Fruit fly (Drosophila melanogaster) Kc167 (cell line): ENCODE data around the gene Gycbeta100B.

Experiments used
- Myc ChIP-seq: fragments of >200 bp; optimal IDR thresholded peaks from 2 replicates; lab custom pipeline; 2017; ENCODE audit warnings: missing external identifiers
- Sin3A ChIP-seq: fragments of >200 bp; optimal IDR thresholded peaks from 2 replicates; lab custom pipeline; 2018; ENCODE audit warnings: missing external identifiers
- h ChIP-seq: fragments of >200 bp; optimal IDR thresholded peaks from 3 replicates; lab custom pipeline; 2018; ENCODE audit warnings: missing external identifiers
- insv ChIP-seq: fragments of >200 bp; optimal IDR thresholded peaks from 3 replicates; lab custom pipeline; 2018; ENCODE audit warnings: missing external identifiers
- psq ChIP-seq: fragments of >200 bp; optimal IDR thresholded peaks from 2 replicates; lab custom pipeline; 2017; ENCODE audit warnings: missing external identifiers
- ttk ChIP-seq: sonication (Bioruptor generic); optimal IDR thresholded peaks from 2 replicates; lab custom pipeline; 2017; ENCODE audit warnings: missing external identifiers

Gycbeta100B gene

DNA sequence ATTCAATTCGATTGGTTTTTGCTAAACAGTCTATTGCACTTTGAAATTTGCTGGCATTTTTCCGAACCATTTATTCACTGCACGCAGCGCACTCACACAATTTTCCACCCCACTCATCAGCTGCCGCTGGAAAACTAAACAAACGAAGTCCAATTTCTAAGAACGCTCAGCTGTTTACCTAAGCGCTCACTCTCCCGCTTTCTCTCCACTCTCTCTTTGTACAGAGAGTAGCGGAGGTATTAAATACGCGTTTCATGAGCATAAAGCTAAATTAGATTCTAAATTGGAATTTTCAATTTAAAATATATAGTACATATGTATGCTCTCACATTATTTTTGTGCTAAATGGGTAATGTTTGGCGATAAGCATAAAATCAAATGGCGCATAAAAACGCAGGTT lies 34.8 kb downstream of the Gycbeta100B start, which contains the start of gene stops:
stops (minus strand) TSS at position 139 of the 400 bp plus-strand sequence.
- no peak for TF ChIP-seq ttk (lab: Kevin White, UChicago)
- no peak for TF ChIP-seq psq
- TF ChIP-seq h (lab: Kevin White, UChicago), result no peak
- no peak for TF ChIP-seq Sin3A (lab: Kevin White, UChicago)
- no peak for TF ChIP-seq Myc (lab: Kevin White, UChicago)
- no peak for TF ChIP-seq insv (lab: Kevin White, UChicago)

dm6 chr3R:31181816-31182215 lies 47.6 kb downstream of the Gycbeta100B start:
- TF ChIP-seq insv (lab: Kevin White, UChicago), result no peak
- no peak for TF ChIP-seq Myc (lab: Kevin White, UChicago)
- TF ChIP-seq h (lab: Kevin White, UChicago), result no peak
- no peak for TF ChIP-seq Sin3A (lab: Kevin White, UChicago)

- TF ChIP-seq h (lab: Kevin White, UChicago) (no peak), psq (no peak), Myc (lab: Kevin White, UChicago) (no peak), insv (lab: Kevin White, UChicago) (no peak), Sin3A (lab: Kevin White, UChicago) (no peak), ttk (lab: Kevin White, UChicago) (no peak)
Observed at dm6 chr3R:31193062-31193461, 58.9 kb downstream of the Gycbeta100B start, which contains the start of gene bnk. TSS of gene bnk (plus strand) at chr3R:31193362.

dm6 chr3R:31194627-31195026 lies 60.4 kb downstream of the Gycbeta100B start:
- TF ChIP-seq Myc (lab: Kevin White, UChicago), result no peak
- TF ChIP-seq psq, result no peak
- no peak for TF ChIP-seq ttk (lab: Kevin White, UChicago)
- no peak for TF ChIP-seq Sin3A (lab: Kevin White, UChicago)
- no peak for TF ChIP-seq insv (lab: Kevin White, UChicago)
- TF ChIP-seq h (lab: Kevin White, UChicago), result no peak

DNA sequence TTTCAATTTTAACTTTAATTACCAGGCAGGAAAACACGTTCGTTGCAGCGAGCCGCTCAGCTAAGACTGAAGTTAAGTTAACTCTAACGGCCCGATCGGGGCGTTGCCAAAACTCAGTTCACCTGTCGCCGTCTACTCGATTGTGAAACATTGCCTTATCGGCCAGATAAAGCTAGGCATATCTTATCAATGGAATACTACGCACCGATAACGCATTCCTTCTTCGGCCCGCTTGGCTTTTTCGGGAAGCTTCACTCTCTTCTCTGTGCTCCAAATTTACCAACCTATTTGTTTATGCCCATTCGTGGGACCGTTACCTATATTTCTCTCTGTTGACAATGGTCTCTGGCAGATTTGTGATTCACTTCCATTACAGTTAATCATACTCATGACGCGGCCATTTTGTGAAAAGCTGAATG lies 61.5 kb downstream of the Gycbeta100B start, which contains the start of gene mesh:
mesh (minus strand) TSS at position 68 of the 419 bp plus-strand sequence.
- TF ChIP-seq insv (lab: Kevin White, UChicago) (no peak), psq (no peak), h (lab: Kevin White, UChicago) (no peak), ttk (lab: Kevin White, UChicago) (no peak), Sin3A (lab: Kevin White, UChicago) (no peak), Myc (lab: Kevin White, UChicago) (no peak)

- TF ChIP-seq insv (lab: Kevin White, UChicago) (no peak), Sin3A (lab: Kevin White, UChicago) (no peak)
Observed at dm6 chr3R:31196731-31197130, 62.5 kb downstream of the Gycbeta100B start, which contains the start of gene CG1544. TSS of gene CG1544 (plus strand) at chr3R:31196916.

DNA sequence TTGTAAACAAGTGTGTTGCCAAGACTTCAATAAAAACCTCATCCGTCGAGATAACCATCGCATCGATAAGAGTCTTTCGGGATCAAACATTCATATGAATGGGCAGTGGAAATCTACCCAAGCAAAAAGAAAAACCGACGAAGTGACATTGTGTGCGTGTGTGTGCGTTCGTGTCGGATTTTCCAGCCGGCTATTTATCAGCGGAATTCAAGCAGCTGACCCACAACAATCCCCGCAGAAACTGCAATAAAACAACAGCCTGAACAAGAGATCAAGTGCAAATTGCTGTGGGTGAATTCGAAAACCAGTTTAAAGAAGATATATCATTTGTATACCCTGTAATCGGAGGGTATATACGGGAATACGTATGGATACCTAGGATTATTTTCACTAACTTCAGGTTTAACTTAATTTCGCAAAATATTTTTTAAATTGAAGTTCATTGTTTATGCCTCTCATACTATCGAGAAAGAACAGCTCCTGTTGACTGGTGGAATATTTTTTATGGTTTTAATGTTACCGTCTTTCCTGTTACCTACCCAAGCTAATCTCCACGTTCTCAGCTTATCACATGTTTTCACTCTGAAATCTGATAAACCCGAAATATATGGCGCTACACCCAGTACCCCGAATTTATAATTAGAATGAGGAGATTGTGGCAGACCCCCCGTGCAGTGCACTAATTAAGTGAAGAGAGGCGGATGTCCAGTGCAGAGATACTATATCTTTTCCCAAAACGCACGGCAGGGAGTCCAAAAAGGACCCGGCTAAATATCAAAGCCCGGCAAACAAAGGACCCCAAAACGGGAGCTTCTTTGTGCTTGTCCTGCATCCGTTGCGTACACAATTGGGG lies 63.2 kb downstream of the Gycbeta100B start:
- TF ChIP-seq psq (no peak), h (lab: Kevin White, UChicago) (no peak), Myc (lab: Kevin White, UChicago) (no peak)

DNA sequence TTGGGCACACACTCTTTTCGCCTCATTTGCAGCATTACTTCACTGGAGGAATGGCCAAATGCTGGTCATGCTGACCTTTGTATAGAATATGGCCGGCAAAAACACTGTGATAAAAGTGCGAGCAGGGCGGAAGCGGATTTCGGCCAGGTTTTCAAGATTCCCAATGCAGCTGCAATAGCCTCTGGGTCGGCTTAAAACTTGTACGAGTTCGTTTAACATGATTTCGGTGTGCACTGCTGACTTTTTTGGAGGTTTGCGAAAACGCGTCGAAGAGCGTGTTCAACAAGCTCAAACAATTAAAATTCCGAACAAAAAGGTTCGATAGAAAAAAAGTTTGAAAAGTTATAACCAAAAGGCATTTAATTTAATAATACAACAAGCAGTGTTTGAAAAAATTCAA lies 76.4 kb downstream of the Gycbeta100B start, which contains the start of gene chp:
chp (minus strand) TSS at position 101 of the 400 bp plus-strand sequence.
- TF ChIP-seq Sin3A (lab: Kevin White, UChicago) (no peak), Myc (lab: Kevin White, UChicago) (no peak), h (lab: Kevin White, UChicago) (no peak), insv (lab: Kevin White, UChicago) (no peak), psq (no peak), ttk (lab: Kevin White, UChicago) (no peak)

- TF ChIP-seq Myc (lab: Kevin White, UChicago), result no peak
- no peak for TF ChIP-seq insv (lab: Kevin White, UChicago)
- no peak for TF ChIP-seq Sin3A (lab: Kevin White, UChicago)
- no peak for TF ChIP-seq ttk (lab: Kevin White, UChicago)
- TF ChIP-seq psq, result no peak
- no peak for TF ChIP-seq h (lab: Kevin White, UChicago)
Observed at dm6 chr3R:31213227-31213626, 79.0 kb downstream of the Gycbeta100B start, which contains the start of the genes Zwilch and CG1542. TSS of gene Zwilch (minus strand) at chr3R:31213376. TSS of gene CG1542 (plus strand) at chr3R:31213458.

DNA sequence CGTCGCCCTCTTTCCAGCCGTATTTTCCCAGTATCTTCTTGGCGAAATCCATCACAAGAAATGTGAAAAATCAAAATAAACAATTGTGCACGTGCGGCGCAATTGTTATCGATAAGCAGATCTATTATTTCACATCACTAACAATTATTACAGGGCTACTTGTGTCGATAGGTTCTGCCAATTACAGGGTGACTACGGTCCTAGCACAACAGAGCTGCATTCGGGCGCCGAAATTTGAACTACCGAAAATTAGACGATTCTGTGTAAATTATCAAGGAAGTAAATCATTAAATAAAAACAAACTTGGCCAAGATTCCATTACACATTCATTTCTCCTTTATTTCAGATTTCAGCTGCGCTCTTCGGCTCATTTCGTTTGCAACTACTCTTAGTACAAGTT lies 81.6 kb downstream of the Gycbeta100B start, which contains the start of gene CG15561:
CG15561 (minus strand) TSS at position 113 of the 400 bp plus-strand sequence.
- no peak for TF ChIP-seq psq
- TF ChIP-seq insv (lab: Kevin White, UChicago), result no peak
- TF ChIP-seq h (lab: Kevin White, UChicago), result no peak
- TF ChIP-seq Sin3A (lab: Kevin White, UChicago), result no peak
- no peak for TF ChIP-seq ttk (lab: Kevin White, UChicago)
- TF ChIP-seq Myc (lab: Kevin White, UChicago), result no peak

- TF ChIP-seq ttk (lab: Kevin White, UChicago), result no peak
- no peak for TF ChIP-seq psq
- TF ChIP-seq Myc (lab: Kevin White, UChicago), result no peak
- no peak for TF ChIP-seq insv (lab: Kevin White, UChicago)
- no peak for TF ChIP-seq Sin3A (lab: Kevin White, UChicago)
- no peak for TF ChIP-seq h (lab: Kevin White, UChicago)
Observed at dm6 chr3R:31218214-31218876, 84.2 kb downstream of the Gycbeta100B start.
